Worm (Caenorhabditis elegans): ENCODE results near the gene F31E3.6.
A peak's percentile ranks its signal among the peaks of the same experiment; 100 is the strongest.

- TF ChIP-seq mel-28 (tag; optimal IDR thresholded peaks at IDR 0.05; ENCODE audit: borderline replicate concordance), result no peak
- no peak for TF ChIP-seq ets-4 (GFP tag; optimal IDR thresholded peaks at IDR 0.05)
- TF ChIP-seq B0035.1 (tag; optimal IDR thresholded peaks at IDR 0.05), result no peak
- TF ChIP-seq ekl-4 (GFP tag; IDR thresholded peaks at IDR 0.05), result no peak
- peak; percentile 77 for TF ChIP-seq rpc-1 (optimal IDR thresholded peaks at IDR 0.05)
- peak; percentile 72 for TF ChIP-seq rpc-1 (tag; optimal IDR thresholded peaks at IDR 0.05)
- TF ChIP-seq F22D6.2 (tag; optimal IDR thresholded peaks at IDR 0.05), result no peak
- no peak for TF ChIP-seq C06A6.2 (GFP tag; conservative IDR thresholded peaks at IDR 0.05)
- TF ChIP-seq aptf-3 (GFP tag; IDR thresholded peaks at IDR 0.05), result no peak
- no peak for TF ChIP-seq nfya-1 (tag; optimal IDR thresholded peaks at IDR 0.05; ENCODE audit: borderline replicate concordance, insufficient read depth)
- peak; percentile 23 for TF ChIP-seq atf-7 (tag; optimal IDR thresholded peaks at IDR 0.05)
Measured at ce11 chrIII:7030044-7030804, 48.3 kb downstream of the F31E3.6 start.

All from whole organism, young adult.